Worm (Caenorhabditis elegans): Measurements from ENCODE around the gene F46F3.3.

F46F3.3 gene

ce11 chrV:11644166-11644565 lies 23.1 kb upstream of the F46F3.3 start, which contains the start of gene bir-1 (continued):
- TF ChIP-seq nhr-90 (tag; optimal IDR thresholded peaks at IDR 0.05; ENCODE audit: poor library complexity) (peak; percentile 49), sox-4 (tag; optimal IDR thresholded peaks at IDR 0.05) (no peak), unc-98 (GFP tag; IDR thresholded peaks at IDR 0.05) (no peak), lin-39 (tag; optimal IDR thresholded peaks at IDR 0.05) (no peak), fos-1 (tag; optimal IDR thresholded peaks at IDR 0.05) (peak; percentile 25), xbp-1 (tag; optimal IDR thresholded peaks at IDR 0.05) (peak; percentile 67), ceh-88 (GFP tag; IDR thresholded peaks at IDR 0.05) (no peak), nhr-12 (tag; optimal IDR thresholded peaks at IDR 0.05) (no peak), ceh-8 (GFP tag; optimal IDR thresholded peaks at IDR 0.05) (no peak), mdl-1 (tag; optimal IDR thresholded peaks at IDR 0.05) (peak in 1 of 2 experiments; percentile 84), nhr-71 (tag; optimal IDR thresholded peaks at IDR 0.05) (peak; percentile 79), unc-62 (GFP tag; optimal IDR thresholded peaks at IDR 0.05) (no peak), ceh-90 (tag; optimal IDR thresholded peaks at IDR 0.05) (peak; percentile 69), egl-13 (tag; optimal IDR thresholded peaks at IDR 0.05) (peak; percentile 29), hpl-2 (GFP tag; optimal IDR thresholded peaks at IDR 0.05) (no peak), C16A3.4 (tag; optimal IDR thresholded peaks at IDR 0.05) (peak; percentile 72), egl-27 (tag; optimal IDR thresholded peaks at IDR 0.05) (no peak), rnt-1 (tag; optimal IDR thresholded peaks at IDR 0.05) (peak; percentile 91), fkh-4 (tag; optimal IDR thresholded peaks at IDR 0.05; ENCODE audit: borderline replicate concordance) (peak; percentile 24), unc-130 (tag; optimal IDR thresholded peaks at IDR 0.05) (peak; percentile 55), nhr-28 (tag; optimal IDR thresholded peaks at IDR 0.05) (no peak), dpl-1 (GFP tag; optimal IDR thresholded peaks at IDR 0.05) (peak; percentile 72 to 87 (median 79)), dsc-1 (tag; optimal IDR thresholded peaks at IDR 0.05) (peak; percentile 40), isw-1 (GFP tag; IDR thresholded peaks at IDR 0.05) (peak; percentile 60), grh-1 (GFP tag; IDR thresholded peaks at IDR 0.05) (no peak), ztf-4 (tag; optimal IDR thresholded peaks at IDR 0.05) (no peak), hlh-17 (GFP tag; optimal IDR thresholded peaks at IDR 0.05; ENCODE audit: borderline replicate concordance) (no peak), C04F5.9 (tag; optimal IDR thresholded peaks at IDR 0.05) (no peak), fkh-8 (tag; optimal IDR thresholded peaks at IDR 0.05) (peak; percentile 59), blmp-1 (tag; optimal IDR thresholded peaks at IDR 0.05) (peak; percentile 65), elt-3 (tag; optimal IDR thresholded peaks at IDR 0.05) (peak in 1 of 6 experiments; percentile 4), ceh-63 (GFP tag; optimal IDR thresholded peaks at IDR 0.05) (no peak), ceh-82 (tag; optimal IDR thresholded peaks at IDR 0.05) (peak in 1 of 3 experiments; percentile 76), swsn-7 (tag; optimal IDR thresholded peaks at IDR 0.05) (peak; percentile 54), snu-23 (GFP tag; optimal IDR thresholded peaks at IDR 0.05) (peak; percentile 66), nhr-19 (GFP tag; conservative IDR thresholded peaks at IDR 0.05) (peak; percentile 21), pqm-1 (tag; optimal IDR thresholded peaks at IDR 0.05) (no peak), nhr-237 (tag; optimal IDR thresholded peaks at IDR 0.05) (no peak), mab-9 (GFP tag; IDR thresholded peaks at IDR 0.05) (peak; percentile 11; the same call in 1 of the 2 replicates), nhr-47 (tag; optimal IDR thresholded peaks at IDR 0.05) (peak; percentile 68), alr-1 (tag; optimal IDR thresholded peaks at IDR 0.05; ENCODE audit: borderline replicate concordance) (no peak), mep-1 (tag; optimal IDR thresholded peaks at IDR 0.05) (peak; percentile 77), nhr-84 (tag; optimal IDR thresholded peaks at IDR 0.05) (no peak), lir-3 (tag; optimal IDR thresholded peaks at IDR 0.05; ENCODE audit: poor library complexity) (peak; percentile 80), skn-1 (tag; optimal IDR thresholded peaks at IDR 0.05) (peak; percentile 71), lin-15B (tag; optimal IDR thresholded peaks at IDR 0.05) (peak; percentile 81), zag-1 (tag; optimal IDR thresholded peaks at IDR 0.05) (no peak), unc-86 (tag; optimal IDR thresholded peaks at IDR 0.05) (peak; percentile 33), F16B12.6 (tag; optimal IDR thresholded peaks at IDR 0.05) (no peak), C34B4.2 (tag; optimal IDR thresholded peaks at IDR 0.05) (no peak), vab-15 (tag; optimal IDR thresholded peaks at IDR 0.05) (no peak), sptf-1 (tag; optimal IDR thresholded peaks at IDR 0.05) (no peak)
